Fruit fly (Drosophila melanogaster): ENCODE data around the gene Nelf-A.

Gene Nelf-A

dm6 chr3R:21214693-21215145, 8.8 kb upstream of the Nelf-A start, which contains the start of gene Ddrgk1 (continued):
- no peak for TF ChIP-seq CG12155 (GFP tag; optimal IDR thresholded peaks at IDR 0.05)
- peak; percentile 26 for TF ChIP-seq CG9727 (GFP tag; optimal IDR thresholded peaks at IDR 0.05)
- TF ChIP-seq org-1 (GFP tag; optimal IDR thresholded peaks at IDR 0.05): no peak
- peak; percentile 89 for TF ChIP-seq CG30020 (tag; optimal IDR thresholded peaks at IDR 0.05)
- TF ChIP-seq stc (GFP tag; IDR thresholded peaks at IDR 0.05): 0 out of 2 replicates have a peak, but pooled peaks have one; percentile 31
- no peak for TF ChIP-seq CG6689 (GFP tag; IDR thresholded peaks at IDR 0.05)
- no peak for TF ChIP-seq gsb (GFP tag; IDR thresholded peaks at IDR 0.05)
- peak; percentile 1 for TF ChIP-seq CG8944 (GFP tag; optimal IDR thresholded peaks at IDR 0.05)
- no peak for TF ChIP-seq Hr39 (optimal IDR thresholded peaks at IDR 0.05)
- no peak for TF ChIP-seq slou (GFP tag; optimal IDR thresholded peaks at IDR 0.05)
- peak; percentile 15 for TF ChIP-seq sug (tag; optimal IDR thresholded peaks at IDR 0.05)
- TF ChIP-seq nerfin-1 (tag; optimal IDR thresholded peaks at IDR 0.05): no peak
- peak; percentile 31 for TF ChIP-seq mam (GFP tag; optimal IDR thresholded peaks at IDR 0.05)
- peak; percentile 10 for TF ChIP-seq stwl (tag; optimal IDR thresholded peaks at IDR 0.05)
- TF ChIP-seq CG18262 (tag; optimal IDR thresholded peaks at IDR 0.05): peak; percentile 3
- no peak for TF ChIP-seq GATAe (GFP tag; conservative IDR thresholded peaks at IDR 0.05)
- TF ChIP-seq Usf (GFP tag; optimal IDR thresholded peaks at IDR 0.05): no peak
- peak; percentile 53 for TF ChIP-seq lilli (GFP tag; optimal IDR thresholded peaks at IDR 0.05)
- TF ChIP-seq NFAT (GFP tag; IDR thresholded peaks at IDR 0.05): no peak
- TF ChIP-seq caup (GFP tag; optimal IDR thresholded peaks at IDR 0.05; ENCODE audit: severe bottlenecking): no peak
- peak; percentile 67 to 72 for TF ChIP-seq tll (GFP tag; optimal IDR thresholded peaks at IDR 0.05)
- no peak; the same call in 1 of the 2 replicates for TF ChIP-seq CG9932 (GFP tag; IDR thresholded peaks at IDR 0.05)
- TF ChIP-seq CG7556 (GFP tag; optimal IDR thresholded peaks at IDR 0.05): no peak
- TF ChIP-seq Chrac-16 (GFP tag; optimal IDR thresholded peaks at IDR 0.05): peak; percentile 6
- no peak for TF ChIP-seq Dll (GFP tag; IDR thresholded peaks at IDR 0.05; ENCODE audit: partially characterized antibody)
- peak; percentile 33 for TF ChIP-seq Max (GFP tag; optimal IDR thresholded peaks at IDR 0.05)
- TF ChIP-seq CG17186 (GFP tag; optimal IDR thresholded peaks at IDR 0.05): no peak
- TF ChIP-seq CG30403 (GFP tag; optimal IDR thresholded peaks at IDR 0.05): peak; percentile 42
- TF ChIP-seq Hmr (GFP tag; optimal IDR thresholded peaks at IDR 0.05): no peak
- TF ChIP-seq prd (optimal IDR thresholded peaks at IDR 0.05): no peak
- TF ChIP-seq prd (GFP tag; IDR thresholded peaks at IDR 0.05): peak; percentile 56; the same call in 2 of the 3 replicates
- TF ChIP-seq CoRest (tag; optimal IDR thresholded peaks at IDR 0.05): peak; percentile 18
- no peak for TF ChIP-seq amos (GFP tag; IDR thresholded peaks at IDR 0.05; ENCODE audit: partially characterized antibody)
- peak; percentile 34 for TF ChIP-seq Sry-δ (GFP tag; optimal IDR thresholded peaks at IDR 0.05)
- TF ChIP-seq CG2116 (GFP tag; optimal IDR thresholded peaks at IDR 0.05): peak; percentile 32
- peak; percentile 13 for TF ChIP-seq pnt (GFP tag; optimal IDR thresholded peaks at IDR 0.05)
- TF ChIP-seq phol (tag; optimal IDR thresholded peaks at IDR 0.05): peak; percentile 38
- peak; percentile 31; the same call in 1 of the 2 replicates for TF ChIP-seq Xrp1 (GFP tag; IDR thresholded peaks at IDR 0.05)
- TF ChIP-seq row (GFP tag; IDR thresholded peaks at IDR 0.05): peak; percentile 88
- TF ChIP-seq CG18011 (GFP tag; optimal IDR thresholded peaks at IDR 0.05): no peak
- TF ChIP-seq CG7357 (GFP tag; IDR thresholded peaks at IDR 0.05): no peak
- TF ChIP-seq CG34422 (GFP tag; IDR thresholded peaks at IDR 0.05): peak; percentile 57; the same call in 1 of the 3 replicates
- peak; percentile 68 for TF ChIP-seq Ets65A (GFP tag)
- TF ChIP-seq chif (GFP tag; optimal IDR thresholded peaks at IDR 0.05): peak in 1 of 2 experiments; percentile 12
- peak; percentile 99 for TF ChIP-seq Meics (GFP tag; optimal IDR thresholded peaks at IDR 0.05)
- TF ChIP-seq z (GFP tag; IDR thresholded peaks at IDR 0.05): no peak
- 0 out of 2 replicates have a peak, but pooled peaks have one; percentile 10 for TF ChIP-seq vvl (GFP tag; IDR thresholded peaks at IDR 0.05)
- peak; percentile 31 for TF ChIP-seq HmgZ (tag; optimal IDR thresholded peaks at IDR 0.05)
- no peak for TF ChIP-seq CG17829 (tag; optimal IDR thresholded peaks at IDR 0.05)
- no peak for TF ChIP-seq CkIIα-i1 (GFP tag; IDR thresholded peaks at IDR 0.05)
- no peak for TF ChIP-seq CG14441 (GFP tag; IDR thresholded peaks at IDR 0.05)
- TF ChIP-seq CG10654 (GFP tag; optimal IDR thresholded peaks at IDR 0.05): peak; percentile 8
